Worm (Caenorhabditis elegans): ENCODE data around the gene cdd-2.
A peak's percentile ranks its signal among the peaks of the same experiment; 100 is the strongest.

- TF ChIP-seq ceh-83 (GFP tag; optimal IDR thresholded peaks at IDR 0.05) (no peak), mep-1 (tag; optimal IDR thresholded peaks at IDR 0.05) (no peak), snpc-4 (tag; optimal IDR thresholded peaks at IDR 0.05) (no peak), lin-13 (tag; optimal IDR thresholded peaks at IDR 0.05) (no peak), nhr-237 (tag; optimal IDR thresholded peaks at IDR 0.05) (no peak), ces-1 (GFP tag; optimal IDR thresholded peaks at IDR 0.05) (peak; percentile 62), nhr-28 (tag; optimal IDR thresholded peaks at IDR 0.05) (no peak), nhr-76 (tag; optimal IDR thresholded peaks at IDR 0.05) (no peak), zip-8 (tag; optimal IDR thresholded peaks at IDR 0.05) (no peak), tbx-8 (GFP tag; optimal IDR thresholded peaks at IDR 0.05) (no peak), hlh-1 (tag; optimal IDR thresholded peaks at IDR 0.05) (no peak)
Observed at ce11 chrIV:7586972-7587371, 39.3 kb upstream of the cdd-2 start.
